Worm (Caenorhabditis elegans) whole organism, mixed stage, embryonic: ENCODE data around the gene F26D2.3.

ENCODE experiments used
- ces-1 ChIP-seq: fragments of 150-350 bp; optimal IDR thresholded peaks from 2 replicates; lab custom pipeline; 2014; ENCODE audit warnings: missing biosample characterization, missing genetic modification reagents, missing genetic modification characterization
- mep-1 ChIP-seq: fragments of 150-350 bp; optimal IDR thresholded peaks from 2 replicates; lab custom pipeline; 2017; ENCODE audit warnings: missing biosample characterization, missing genetic modification reagents, missing genetic modification characterization, inconsistent platforms
- nhr-12 ChIP-seq: fragments of 150-350 bp; optimal IDR thresholded peaks from 2 replicates; lab custom pipeline; 2014; ENCODE audit warnings: missing biosample characterization, missing genetic modification characterization
- nhr-237 ChIP-seq: fragments of 150-350 bp; optimal IDR thresholded peaks from 2 replicates; lab custom pipeline; 2014; ENCODE audit warnings: missing biosample characterization, missing genetic modification characterization
- nhr-76 ChIP-seq: sonication (generic microtip); optimal IDR thresholded peaks from 2 replicates; lab custom pipeline; 2017; ENCODE audit warnings: missing biosample characterization, missing genetic modification characterization
- pha-4 ChIP-seq: fragments of 150-350 bp; optimal IDR thresholded peaks from 2 replicates; lab custom pipeline; 2018; ENCODE audit warnings: missing biosample characterization, missing genetic modification reagents, missing genetic modification characterization
- sem-2 ChIP-seq: fragments of 200-800 bp; sonication (Bioruptor generic); optimal IDR thresholded peaks from 2 replicates; lab custom pipeline; 2018; ENCODE audit warnings: mild to moderate bottlenecking, missing genetic modification characterization, missing compliant biosample characterization
- snpc-4 ChIP-seq: fragments of 150-350 bp; optimal IDR thresholded peaks from 2 replicates; lab custom pipeline; 2014; ENCODE audit warnings: missing biosample characterization, missing genetic modification characterization
- sptf-1 ChIP-seq: sonication (generic microtip); optimal IDR thresholded peaks from 2 replicates; lab custom pipeline; 2017; ENCODE audit warnings: mild to moderate bottlenecking, missing genetic modification characterization, moderate library complexity, missing compliant biosample characterization
- tbx-8 ChIP-seq: fragments of 200-800 bp; sonication (Bioruptor generic); optimal IDR thresholded peaks from 2 replicates; lab custom pipeline; 2018; ENCODE audit warnings: mild to moderate bottlenecking, missing genetic modification characterization, moderate library complexity, missing compliant biosample characterization
- unc-39 ChIP-seq: fragments of 150-350 bp; optimal IDR thresholded peaks from 2 replicates; lab custom pipeline; 2014; ENCODE audit warnings: missing biosample characterization, missing genetic modification characterization
- unc-62 ChIP-seq: fragments of 150-350 bp; optimal IDR thresholded peaks from 2 replicates; lab custom pipeline; 2014; ENCODE audit warnings: missing biosample characterization, missing genetic modification reagents, missing genetic modification characterization

- no peak for TF ChIP-seq pha-4
- no peak for TF ChIP-seq nhr-237 (tag; lab: Kevin White, UChicago)
- no peak for TF ChIP-seq unc-39 (tag; lab: Kevin White, UChicago)
- no peak for TF ChIP-seq sem-2
- TF ChIP-seq unc-62 (GFP tag; lab: Kevin White, UChicago): no peak
- no peak for TF ChIP-seq nhr-12
- TF ChIP-seq nhr-76 (tag; lab: Kevin White, UChicago): no peak
- TF ChIP-seq mep-1 (tag; lab: Kevin White, UChicago): no peak
- no peak for TF ChIP-seq ces-1
- no peak for TF ChIP-seq tbx-8
- no peak for TF ChIP-seq snpc-4 (tag; lab: Kevin White, UChicago)
- no peak for TF ChIP-seq sptf-1 (tag; lab: Kevin White, UChicago)
Measured at ce11 chrV:16433471-16433870, 25.7 kb downstream of the F26D2.3 start, which contains the start of gene clec-234.
